Worm (Caenorhabditis elegans) whole organism, young adult: Measurements from ENCODE around the gene C23H3.5.

Experiments
- F10E7.11 ChIP-seq: sonication (generic microtip); optimal IDR thresholded peaks from 2 replicates; lab custom pipeline; 2017; ENCODE audit warnings: mild to moderate bottlenecking, missing genetic modification characterization, moderate library complexity, missing compliant biosample characterization
- ZK185.1 ChIP-seq: sonication (generic microtip); optimal IDR thresholded peaks from 2 replicates; lab custom pipeline; 2016; ENCODE audit warnings: mild to moderate bottlenecking, missing genetic modification characterization, missing compliant biosample characterization; ENCODE audit not compliant: poor library complexity, severe bottlenecking
- bed-1 ChIP-seq: fragments of 200-800 bp; sonication (Bioruptor generic); IDR thresholded peaks from 2 replicates; pipeline ENCODE4 v1.3.6; 2022; ENCODE audit warnings: missing genetic modification reagents, missing genetic modification characterization, missing compliant biosample characterization
- ccch-3 ChIP-seq: fragments of 200-800 bp; sonication (Bioruptor generic); optimal IDR thresholded peaks from 2 replicates; lab custom pipeline; 2018; ENCODE audit warnings: mild to moderate bottlenecking, missing genetic modification characterization, missing compliant biosample characterization
- die-1 ChIP-seq: sonication (generic microtip); optimal IDR thresholded peaks from 2 replicates; lab custom pipeline; 2016; ENCODE audit warnings: missing genotype, mild to moderate bottlenecking, missing genetic modification characterization, missing compliant biosample characterization
- mcd-1 ChIP-seq: fragments of 200-800 bp; sonication (Bioruptor generic); IDR thresholded peaks from 2 replicates; pipeline ENCODE4 v1.3.6; 2022; ENCODE audit warnings: missing genetic modification reagents, missing genetic modification characterization, missing compliant biosample characterization
- pha-4 ChIP-seq: fragments of 150-350 bp; sonication (generic microtip); optimal IDR thresholded peaks from 2 replicates; lab custom pipeline; 2014; ENCODE audit warnings: missing biosample characterization, missing genetic modification reagents, missing genetic modification characterization
- sptf-2 ChIP-seq: fragments of 200-800 bp; sonication (Bioruptor generic); optimal IDR thresholded peaks from 2 replicates; lab custom pipeline; 2018; ENCODE audit warnings: mild to moderate bottlenecking, missing genetic modification characterization, missing compliant biosample characterization
- ztf-22 ChIP-seq: fragments of 200-800 bp; sonication (Bioruptor generic); optimal IDR thresholded peaks from 2 replicates; lab custom pipeline; 2018; ENCODE audit warnings: mild to moderate bottlenecking, missing genetic modification characterization, moderate library complexity, missing compliant biosample characterization

DNA sequence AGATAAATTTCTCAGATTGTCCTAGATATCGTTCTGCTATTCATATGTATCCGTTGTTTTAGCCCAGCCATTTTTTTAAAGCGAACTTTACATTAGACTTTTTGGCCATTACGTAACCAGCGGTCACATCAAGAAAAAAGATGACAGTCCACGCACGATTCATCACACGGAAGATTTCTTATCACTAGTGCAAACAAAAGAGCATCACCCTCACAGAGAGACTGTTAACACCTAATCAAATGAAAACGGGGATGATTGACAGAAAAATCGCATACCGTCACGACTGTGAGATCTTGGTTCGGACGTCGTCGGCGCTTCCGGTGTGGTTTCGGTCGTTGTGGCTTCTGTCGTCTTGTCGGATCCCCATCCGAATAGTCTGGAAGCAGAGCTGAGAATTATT, 29.3 kb downstream of the C23H3.5 start:
- no peak for TF ChIP-seq mcd-1 (GFP tag; lab: Robert Waterston, UW)
- no peak for TF ChIP-seq die-1 (tag; lab: Kevin White, UChicago)
- no peak for TF ChIP-seq ztf-22 (GFP tag; lab: Kevin White, UChicago)
- TF ChIP-seq ZK185.1 (tag; lab: Kevin White, UChicago), result no peak
- no peak for TF ChIP-seq bed-1
- TF ChIP-seq sptf-2 (GFP tag; lab: Kevin White, UChicago), result no peak
- TF ChIP-seq ccch-3 (GFP tag; lab: Kevin White, UChicago), result no peak
- TF ChIP-seq F10E7.11 (tag; lab: Kevin White, UChicago), result no peak
- TF ChIP-seq pha-4, result no peak
